Fruit fly (Drosophila melanogaster): ENCODE results near the gene CG3651.

DNA sequence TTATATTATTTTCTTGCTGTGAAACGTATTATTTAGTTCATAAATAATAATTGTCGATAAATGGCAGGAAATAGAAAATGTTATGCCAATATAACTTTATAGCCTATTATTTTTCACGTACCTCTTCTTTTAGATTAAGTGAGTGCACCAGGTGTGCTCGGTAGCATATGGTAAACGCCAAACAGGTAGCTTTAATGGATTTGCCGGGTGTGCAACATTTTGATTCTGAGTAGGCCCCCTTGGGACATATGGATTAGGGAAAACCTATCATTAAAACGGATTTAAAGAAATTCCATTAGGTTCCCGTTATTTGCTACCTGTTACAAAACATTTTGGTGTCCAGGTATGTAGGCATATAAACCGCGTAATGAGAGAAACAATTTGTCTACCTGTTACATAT is 30.2 kb downstream of the CG3651 start, which contains the start of gene dunk:
- TF ChIP-seq pan (optimal IDR thresholded peaks at IDR 0.05), result no peak
- no peak for TF ChIP-seq EcR (GFP tag; optimal IDR thresholded peaks at IDR 0.05)
- TF ChIP-seq Dll (optimal IDR thresholded peaks at IDR 0.05), result no peak
- TF ChIP-seq usp (GFP tag; optimal IDR thresholded peaks at IDR 0.05), result no peak
